Fruit fly (Drosophila melanogaster): ENCODE results near the gene iPLA2-VIA.

The iPLA2-VIA gene

dm6 chr3L:9855784-9856426 lies 8.2 kb downstream of the iPLA2-VIA start (continued):
- TF ChIP-seq CG10274 (GFP tag; optimal IDR thresholded peaks at IDR 0.05) (peak; percentile 100), maf-S (GFP tag; optimal IDR thresholded peaks at IDR 0.05) (peak; percentile 95), crol (GFP tag; IDR thresholded peaks at IDR 0.05) (peak; percentile 81), Atf-2 (GFP tag; optimal IDR thresholded peaks at IDR 0.05) (peak; percentile 97), org-1 (GFP tag; optimal IDR thresholded peaks at IDR 0.05) (peak; percentile 98), exex (tag; optimal IDR thresholded peaks at IDR 0.05) (peak; percentile 47), Abd-B (GFP tag; optimal IDR thresholded peaks at IDR 0.05) (peak; percentile 95), CG4328 (GFP tag; optimal IDR thresholded peaks at IDR 0.05) (peak; percentile 94), danr (GFP tag; IDR thresholded peaks at IDR 0.05) (peak; percentile 94), CG3995 (GFP tag; optimal IDR thresholded peaks at IDR 0.05) (peak; percentile 69), CG17912 (GFP tag; optimal IDR thresholded peaks at IDR 0.05) (peak; percentile 84), trh (GFP tag; optimal IDR thresholded peaks at IDR 0.05) (peak; percentile 91), slbo (GFP tag; IDR thresholded peaks at IDR 0.05) (peak; percentile 94), br (optimal IDR thresholded peaks at IDR 0.05) (no peak), luna (GFP tag; optimal IDR thresholded peaks at IDR 0.05) (peak; percentile 33), CG7745 (tag; optimal IDR thresholded peaks at IDR 0.05) (peak; percentile 78), Drgx (GFP tag; IDR thresholded peaks at IDR 0.05) (peak; percentile 97), CG6272 (GFP tag; IDR thresholded peaks at IDR 0.05) (peak; percentile 96), chinmo (GFP tag; IDR thresholded peaks at IDR 0.05; ENCODE audit: partially characterized antibody) (0 out of 4 replicates have a peak, but pooled peaks have one; percentile 48), CG4282 (GFP tag; optimal IDR thresholded peaks at IDR 0.05) (peak; percentile 81), CG10543 (GFP tag; optimal IDR thresholded peaks at IDR 0.05) (peak; percentile 89), Atf3 (GFP tag; optimal IDR thresholded peaks at IDR 0.05) (peak; percentile 97), knrl (GFP tag; IDR thresholded peaks at IDR 0.05; ENCODE audit: partially characterized antibody) (no peak), Nf-YA (GFP tag; IDR thresholded peaks at IDR 0.05) (peak; percentile 93), CG16863 (GFP tag; optimal IDR thresholded peaks at IDR 0.05) (peak; percentile 97), B-H2 (GFP tag; optimal IDR thresholded peaks at IDR 0.05) (peak; percentile 54), sisA (GFP tag; IDR thresholded peaks at IDR 0.05) (peak; percentile 96), gt (GFP tag; IDR thresholded peaks at IDR 0.05) (peak; percentile 97), CG30020 (tag; optimal IDR thresholded peaks at IDR 0.05) (peak; percentile 77), sr (GFP tag; IDR thresholded peaks at IDR 0.05) (peak; percentile 95), CG15011 (GFP tag; optimal IDR thresholded peaks at IDR 0.05) (peak; percentile 94), zen2 (GFP tag; IDR thresholded peaks at IDR 0.05; ENCODE audit: partially characterized antibody) (no peak), zf30C (GFP tag; optimal IDR thresholded peaks at IDR 0.05) (no peak), CG12744 (GFP tag; optimal IDR thresholded peaks at IDR 0.05) (peak; percentile 94), Meics (GFP tag; optimal IDR thresholded peaks at IDR 0.05) (peak; percentile 92), Fer2 (tag; optimal IDR thresholded peaks at IDR 0.05) (peak; percentile 81), Ets65A (GFP tag) (peak; percentile 99), ato (GFP tag; IDR thresholded peaks at IDR 0.05; ENCODE audit: partially characterized antibody) (no peak), CG42726 (GFP tag; IDR thresholded peaks at IDR 0.05; ENCODE audit: partially characterized antibody) (no peak), CG31441 (GFP tag; IDR thresholded peaks at IDR 0.05) (peak; percentile 69), pan (optimal IDR thresholded peaks at IDR 0.05) (no peak), pan (GFP tag; optimal IDR thresholded peaks at IDR 0.05 in 1 of 2, IDR thresholded peaks at IDR 0.05 in 1 of 2) (peak in 1 of 2 experiments; percentile 96), Pdp1 (GFP tag; optimal IDR thresholded peaks at IDR 0.05) (peak; percentile 95 to 97), ftz-f1 (GFP tag; optimal IDR thresholded peaks at IDR 0.05) (peak; percentile 38), CG3407 (GFP tag; optimal IDR thresholded peaks at IDR 0.05) (peak; percentile 96), CG17802 (tag; optimal IDR thresholded peaks at IDR 0.05) (peak; percentile 90), p53 (GFP tag; optimal IDR thresholded peaks at IDR 0.05) (peak; percentile 96), Dip3 (GFP tag; optimal IDR thresholded peaks at IDR 0.05) (peak; percentile 91), CG1647 (GFP tag; optimal IDR thresholded peaks at IDR 0.05) (peak; percentile 93), Blimp-1 (GFP tag; optimal IDR thresholded peaks at IDR 0.05) (peak; percentile 99)

All from whole organism, embryonic.